Fruit fly (Drosophila melanogaster): ENCODE results near the gene TpnC73F.

Gene TpnC73F

dm6 chr3L:17033309-17033708 is 12.6 kb upstream of the TpnC73F start (continued):
- TF ChIP-seq HLHmδ (GFP tag; optimal IDR thresholded peaks at IDR 0.05), result peak; percentile 93
- TF ChIP-seq CG15269 (tag; optimal IDR thresholded peaks at IDR 0.05), result no peak
- TF ChIP-seq tin (GFP tag; optimal IDR thresholded peaks at IDR 0.05), result no peak
- TF ChIP-seq H2.0 (GFP tag; IDR thresholded peaks at IDR 0.05), result no peak
- no peak for TF ChIP-seq wek (GFP tag; optimal IDR thresholded peaks at IDR 0.05)
- no peak for TF ChIP-seq her (GFP tag; optimal IDR thresholded peaks at IDR 0.05)
- no peak for TF ChIP-seq cato (GFP tag; optimal IDR thresholded peaks at IDR 0.05; ENCODE audit: borderline replicate concordance)
- TF ChIP-seq CG2875 (GFP tag; optimal IDR thresholded peaks at IDR 0.05), result peak; percentile 1
- TF ChIP-seq HmgD (GFP tag; optimal IDR thresholded peaks at IDR 0.05), result no peak
- no peak for TF ChIP-seq CG17359 (tag; optimal IDR thresholded peaks at IDR 0.05)
- TF ChIP-seq CG4424 (GFP tag; optimal IDR thresholded peaks at IDR 0.05), result no peak
- peak; percentile 3 for TF ChIP-seq nmo (GFP tag; optimal IDR thresholded peaks at IDR 0.05)
- TF ChIP-seq CG9215 (GFP tag; IDR thresholded peaks at IDR 0.05), result no peak
- TF ChIP-seq CG12391 (tag; optimal IDR thresholded peaks at IDR 0.05), result no peak
- TF ChIP-seq CG8290 (GFP tag; optimal IDR thresholded peaks at IDR 0.05), result peak; percentile 4
- TF ChIP-seq CG8290 (tag; optimal IDR thresholded peaks at IDR 0.05), result peak in 1 of 2 experiments; percentile 62
- TF ChIP-seq E2f2 (GFP tag; IDR thresholded peaks at IDR 0.05), result no peak
- no peak for TF ChIP-seq CkIIα-i1 (GFP tag; IDR thresholded peaks at IDR 0.05)
- no peak for TF ChIP-seq Vsx1 (GFP tag; optimal IDR thresholded peaks at IDR 0.05)
- no peak for TF ChIP-seq cad (GFP tag; optimal IDR thresholded peaks at IDR 0.05)
- no peak for TF ChIP-seq CG11093 (GFP tag; IDR thresholded peaks at IDR 0.05)
- peak; percentile 32 for TF ChIP-seq gcm (GFP tag; optimal IDR thresholded peaks at IDR 0.05)
- TF ChIP-seq usp (GFP tag; optimal IDR thresholded peaks at IDR 0.05), result no peak
- no peak for TF ChIP-seq Oli (tag; optimal IDR thresholded peaks at IDR 0.05)
- peak; percentile 41 for TF ChIP-seq CG2202 (tag; optimal IDR thresholded peaks at IDR 0.05)
- no peak for TF ChIP-seq NK7.1 (GFP tag; optimal IDR thresholded peaks at IDR 0.05)
- TF ChIP-seq CG16815 (GFP tag; optimal IDR thresholded peaks at IDR 0.05), result no peak
- no peak for TF ChIP-seq stc (GFP tag; IDR thresholded peaks at IDR 0.05)
- TF ChIP-seq BEAF-32 (GFP tag; optimal IDR thresholded peaks at IDR 0.05), result no peak
- TF ChIP-seq unpg (GFP tag; optimal IDR thresholded peaks at IDR 0.05), result no peak
- TF ChIP-seq CG10431 (GFP tag; optimal IDR thresholded peaks at IDR 0.05), result peak; percentile 69
- TF ChIP-seq CG17829 (tag; optimal IDR thresholded peaks at IDR 0.05), result no peak
- TF ChIP-seq NfI (GFP tag; optimal IDR thresholded peaks at IDR 0.05), result no peak
- peak; percentile 51 for TF ChIP-seq CG14710 (tag; optimal IDR thresholded peaks at IDR 0.05)
- TF ChIP-seq CG6254 (GFP tag; optimal IDR thresholded peaks at IDR 0.05), result peak; percentile 67
- TF ChIP-seq Eip74EF (GFP tag; optimal IDR thresholded peaks at IDR 0.05), result peak in 1 of 2 experiments; percentile 9
- peak in 1 of 3 experiments; percentile 40 for TF ChIP-seq lola (GFP tag; optimal IDR thresholded peaks at IDR 0.05)
- no peak for TF ChIP-seq CG2712 (tag; optimal IDR thresholded peaks at IDR 0.05)
- TF ChIP-seq CG18262 (tag; optimal IDR thresholded peaks at IDR 0.05), result peak; percentile 42
- TF ChIP-seq CG8765 (GFP tag; IDR thresholded peaks at IDR 0.05), result no peak
- no peak for TF ChIP-seq tio (GFP tag; optimal IDR thresholded peaks at IDR 0.05)
- TF ChIP-seq CG11560 (tag; IDR thresholded peaks at IDR 0.05), result no peak
- TF ChIP-seq sqz (GFP tag; optimal IDR thresholded peaks at IDR 0.05), result peak; percentile 17
- peak; percentile 41; the same call in 1 of the 2 replicates for TF ChIP-seq sim (GFP tag; IDR thresholded peaks at IDR 0.05)
- no peak for TF ChIP-seq CG13123 (GFP tag; optimal IDR thresholded peaks at IDR 0.05)
- no peak for TF ChIP-seq Hr3 (GFP tag; optimal IDR thresholded peaks at IDR 0.05)
- no peak for TF ChIP-seq CG6175 (GFP tag; IDR thresholded peaks at IDR 0.05)
- peak; percentile 86 for TF ChIP-seq CG33557 (GFP tag; optimal IDR thresholded peaks at IDR 0.05)
- no peak for TF ChIP-seq CG1602 (GFP tag; optimal IDR thresholded peaks at IDR 0.05)
- TF ChIP-seq CG2116 (GFP tag; optimal IDR thresholded peaks at IDR 0.05), result no peak
- no peak for TF ChIP-seq CG6765 (GFP tag; optimal IDR thresholded peaks at IDR 0.05)
